Fruit fly (Drosophila melanogaster) whole organism, prepupa: Measurements from ENCODE around the gene COX7AL2.
A peak's percentile ranks its signal among the peaks of the same experiment; 100 is the strongest.

ENCODE experiments used
- CG10631 ChIP-seq: fragments of 200-800 bp; sonication (Bioruptor generic); optimal IDR thresholded peaks from 2 replicates; lab custom pipeline; 2016; ENCODE audit warnings: missing biosample characterization, missing genetic modification characterization
- CG10669 ChIP-seq: fragments of 200-800 bp; sonication (Bioruptor generic); optimal IDR thresholded peaks from 3 replicates; lab custom pipeline; 2018; ENCODE audit warnings: missing biosample characterization, mild to moderate bottlenecking, missing genetic modification characterization, moderate library complexity
- CG11762 ChIP-seq: fragments of 200-800 bp; sonication (Bioruptor generic); optimal IDR thresholded peaks from 3 replicates; lab custom pipeline; 2016; ENCODE audit warnings: missing biosample characterization, missing genetic modification characterization; ENCODE audit not compliant: insufficient read depth
- CG11902 ChIP-seq: fragments of 200-800 bp; sonication (Bioruptor generic); optimal IDR thresholded peaks from 3 replicates; lab custom pipeline; 2016; ENCODE audit warnings: missing biosample characterization, missing genetic modification characterization
- CG15336 ChIP-seq: fragments of 200-800 bp; sonication (Bioruptor generic); IDR thresholded peaks from 2 replicates; pipeline ENCODE4 v1.3.6; 2022; ENCODE audit warnings: missing biosample characterization, missing genetic modification characterization
- CG31627 ChIP-seq: fragments of 200-800 bp; sonication (Bioruptor generic); optimal IDR thresholded peaks from 3 replicates; lab custom pipeline; 2016; ENCODE audit warnings: missing biosample characterization, missing genetic modification characterization
- CG32006 ChIP-seq: fragments of 200-800 bp; sonication (Bioruptor generic); optimal IDR thresholded peaks from 3 replicates; lab custom pipeline; 2017; ENCODE audit warnings: missing biosample characterization, mild to moderate bottlenecking, missing genetic modification characterization
- CG34406 ChIP-seq: fragments of 200-800 bp; sonication (Bioruptor generic); optimal IDR thresholded peaks from 3 replicates; lab custom pipeline; 2016; ENCODE audit warnings: missing biosample characterization, missing genetic modification characterization
- CG3919 ChIP-seq: fragments of 200-800 bp; sonication (Bioruptor generic); optimal IDR thresholded peaks from 3 replicates; lab custom pipeline; 2016; ENCODE audit warnings: missing biosample characterization, missing genetic modification characterization
- CG4318 ChIP-seq: fragments of 200-800 bp; sonication (Bioruptor generic); optimal IDR thresholded peaks from 3 replicates; lab custom pipeline; 2017; ENCODE audit warnings: missing biosample characterization, mild to moderate bottlenecking, missing genetic modification characterization
- CG6163 ChIP-seq: fragments of 200-800 bp; sonication (Bioruptor generic); IDR thresholded peaks from 3 replicates; pipeline ENCODE4 v1.3.6; 2022; ENCODE audit warnings: missing biosample characterization, missing genetic modification characterization
- CG6276 ChIP-seq: fragments of 200-800 bp; sonication (Bioruptor generic); optimal IDR thresholded peaks from 2 replicates; lab custom pipeline; 2017; ENCODE audit warnings: missing biosample characterization, mild to moderate bottlenecking, missing genetic modification characterization
- CG6792 ChIP-seq: fragments of 200-800 bp; sonication (Bioruptor generic); optimal IDR thresholded peaks from 3 replicates; lab custom pipeline; 2016; ENCODE audit warnings: missing biosample characterization, missing genetic modification characterization
- CG6808 ChIP-seq: fragments of 200-800 bp; sonication (Bioruptor generic); optimal IDR thresholded peaks from 3 replicates; lab custom pipeline; 2017; ENCODE audit warnings: missing biosample characterization, missing genetic modification characterization, mild to moderate bottlenecking, moderate library complexity, missing genetic modification reagents
- CG6854 ChIP-seq: fragments of 200-800 bp; sonication (Bioruptor generic); optimal IDR thresholded peaks from 2 replicates; lab custom pipeline; 2017; ENCODE audit warnings: missing biosample characterization, mild to moderate bottlenecking, missing genetic modification characterization
- CG7368 ChIP-seq: fragments of 200-800 bp; sonication (Bioruptor generic); optimal IDR thresholded peaks from 3 replicates; lab custom pipeline; 2016; ENCODE audit warnings: missing biosample characterization, missing genetic modification characterization
- CG8119 ChIP-seq: fragments of 200-800 bp; sonication (Bioruptor generic); IDR thresholded peaks from 3 replicates; pipeline ENCODE4 v1.3.6; 2022; ENCODE audit warnings: missing biosample characterization, missing genetic modification characterization
- CG8632 ChIP-seq: fragments of 200-800 bp; sonication (Bioruptor generic); optimal IDR thresholded peaks from 3 replicates; lab custom pipeline; 2016; ENCODE audit warnings: missing biosample characterization, missing genetic modification characterization
- CG9139 ChIP-seq: fragments of 200-800 bp; sonication (Bioruptor generic); optimal IDR thresholded peaks from 3 replicates; lab custom pipeline; 2017; ENCODE audit warnings: missing biosample characterization, mild to moderate bottlenecking, missing genetic modification characterization
- Eip75B ChIP-seq: fragments of 200-800 bp; sonication (Bioruptor generic); optimal IDR thresholded peaks from 3 replicates; lab custom pipeline; 2016; ENCODE audit warnings: missing biosample characterization, missing genetic modification characterization
- Eip93F ChIP-seq: fragments of 200-800 bp; sonication (Bioruptor generic); optimal IDR thresholded peaks from 2 replicates; lab custom pipeline; 2016; ENCODE audit warnings: missing biosample characterization, mild to moderate bottlenecking, missing genetic modification characterization
- Ets21C ChIP-seq: fragments of 200-800 bp; sonication (Bioruptor generic); optimal IDR thresholded peaks from 3 replicates; lab custom pipeline; 2016; ENCODE audit warnings: missing biosample characterization, missing genetic modification characterization
- Ets96B ChIP-seq: fragments of 200-800 bp; optimal IDR thresholded peaks from 2 replicates; lab custom pipeline; 2019; ENCODE audit warnings: missing biosample characterization, mild to moderate bottlenecking, missing genetic modification characterization, moderate library complexity
- Gug ChIP-seq: fragments of 200-800 bp; sonication (Bioruptor generic); IDR thresholded peaks from 2 replicates; pipeline ENCODE4 v1.3.6; 2022; ENCODE audit warnings: missing biosample characterization, missing genetic modification characterization
- Hr38 ChIP-seq: sonication (Bioruptor generic); optimal IDR thresholded peaks from 2 replicates; lab custom pipeline; 2016; ENCODE audit warnings: missing biosample characterization, missing genetic modification characterization
- Hr39 ChIP-seq: fragments of 200-800 bp; sonication (Bioruptor generic); optimal IDR thresholded peaks from 2 replicates; lab custom pipeline; 2016; ENCODE audit warnings: missing biosample characterization, missing genetic modification characterization
- Hr4 ChIP-seq: fragments of 200-800 bp; sonication (Bioruptor generic); optimal IDR thresholded peaks from 3 replicates; lab custom pipeline; 2016; ENCODE audit warnings: missing biosample characterization, missing genetic modification characterization
- Met ChIP-seq: fragments of 200-800 bp; sonication (Bioruptor generic); optimal IDR thresholded peaks from 3 replicates; lab custom pipeline; 2016; ENCODE audit warnings: missing biosample characterization, missing genetic modification characterization
- OdsH ChIP-seq: fragments of 200-800 bp; sonication (Bioruptor generic); optimal IDR thresholded peaks from 3 replicates; lab custom pipeline; 2016; ENCODE audit warnings: missing biosample characterization, missing genetic modification characterization
- Smox ChIP-seq: fragments of 200-800 bp; sonication (Bioruptor generic); optimal IDR thresholded peaks from 3 replicates; lab custom pipeline; 2016; ENCODE audit warnings: missing biosample characterization, missing genetic modification characterization
- Sox102F ChIP-seq: fragments of 200-800 bp; sonication (Bioruptor generic); optimal IDR thresholded peaks from 2 replicates; lab custom pipeline; 2016; ENCODE audit warnings: missing biosample characterization, mild to moderate bottlenecking, missing genetic modification characterization
- Sox14 ChIP-seq: fragments of 200-800 bp; sonication (Bioruptor generic); optimal IDR thresholded peaks from 3 replicates; lab custom pipeline; 2016; ENCODE audit warnings: missing biosample characterization, missing genetic modification characterization
- achi ChIP-seq: fragments of 200-800 bp; sonication (Bioruptor generic); optimal IDR thresholded peaks from 3 replicates; lab custom pipeline; 2016; ENCODE audit warnings: missing biosample characterization, missing genetic modification characterization
- acj6 ChIP-seq: fragments of 200-800 bp; sonication (Bioruptor generic); optimal IDR thresholded peaks from 3 replicates; lab custom pipeline; 2016; ENCODE audit warnings: missing biosample characterization, missing genetic modification characterization
- cyc ChIP-seq: fragments of 200-800 bp; sonication (Bioruptor generic); optimal IDR thresholded peaks from 3 replicates; lab custom pipeline; 2016; ENCODE audit warnings: missing biosample characterization, missing genetic modification characterization
- dsx ChIP-seq: fragments of 200-800 bp; optimal IDR thresholded peaks from 3 replicates; lab custom pipeline; 2019; ENCODE audit warnings: missing biosample characterization, mild to moderate bottlenecking, missing genetic modification characterization, moderate library complexity; ENCODE audit not compliant: poor library complexity, severe bottlenecking
- eg ChIP-seq: fragments of 200-800 bp; sonication (Bioruptor generic); IDR thresholded peaks from 3 replicates; pipeline ENCODE4 v1.3.6; 2022; ENCODE audit warnings: missing biosample characterization, missing genetic modification characterization
- fd85E ChIP-seq: fragments of 200-800 bp; sonication (Bioruptor generic); optimal IDR thresholded peaks from 3 replicates; lab custom pipeline; 2016; ENCODE audit warnings: missing biosample characterization, missing genetic modification characterization
- lz ChIP-seq: fragments of 200-800 bp; sonication (Bioruptor generic); optimal IDR thresholded peaks from 3 replicates; lab custom pipeline; 2016; ENCODE audit warnings: missing biosample characterization, missing genetic modification characterization
- pdm3 ChIP-seq: fragments of 200-800 bp; sonication (Bioruptor generic); optimal IDR thresholded peaks from 3 replicates; lab custom pipeline; 2016; ENCODE audit warnings: missing biosample characterization, missing genetic modification characterization
- salr ChIP-seq, 2 experiments: fragments of 200-800 bp; sonication (Bioruptor generic); optimal IDR thresholded peaks; 3 replicates each; lab custom pipeline; 2016 to 2018; ENCODE audit warnings: missing biosample characterization in 2 of 2, missing genetic modification characterization in 2 of 2, mild to moderate bottlenecking in 1 of 2
- spab ChIP-seq: fragments of 200-800 bp; sonication (Bioruptor generic); optimal IDR thresholded peaks from 2 replicates; lab custom pipeline; 2017; ENCODE audit warnings: missing biosample characterization, mild to moderate bottlenecking, missing genetic modification characterization, missing genetic modification reagents
- ss ChIP-seq, 2 experiments: fragments of 200-800 bp; sonication (Bioruptor generic); optimal IDR thresholded peaks; 2 replicates in 1 of 2; 3 replicates in 1 of 2; lab custom pipeline; 2017 to 2018; ENCODE audit warnings: mild to moderate bottlenecking in 2 of 2, missing biosample characterization in 2 of 2, missing genetic modification characterization in 2 of 2, moderate library complexity in 1 of 2
- svp ChIP-seq: fragments of 200-800 bp; sonication (Bioruptor generic); peaks from one replicate; lab custom pipeline; 2016; ENCODE audit warnings: missing biosample characterization, missing genetic modification characterization
- vri ChIP-seq: fragments of 200-800 bp; sonication (Bioruptor generic); optimal IDR thresholded peaks from 3 replicates; lab custom pipeline; 2016; ENCODE audit warnings: missing biosample characterization, mild to moderate bottlenecking, missing genetic modification characterization

Gene COX7AL2

DNA sequence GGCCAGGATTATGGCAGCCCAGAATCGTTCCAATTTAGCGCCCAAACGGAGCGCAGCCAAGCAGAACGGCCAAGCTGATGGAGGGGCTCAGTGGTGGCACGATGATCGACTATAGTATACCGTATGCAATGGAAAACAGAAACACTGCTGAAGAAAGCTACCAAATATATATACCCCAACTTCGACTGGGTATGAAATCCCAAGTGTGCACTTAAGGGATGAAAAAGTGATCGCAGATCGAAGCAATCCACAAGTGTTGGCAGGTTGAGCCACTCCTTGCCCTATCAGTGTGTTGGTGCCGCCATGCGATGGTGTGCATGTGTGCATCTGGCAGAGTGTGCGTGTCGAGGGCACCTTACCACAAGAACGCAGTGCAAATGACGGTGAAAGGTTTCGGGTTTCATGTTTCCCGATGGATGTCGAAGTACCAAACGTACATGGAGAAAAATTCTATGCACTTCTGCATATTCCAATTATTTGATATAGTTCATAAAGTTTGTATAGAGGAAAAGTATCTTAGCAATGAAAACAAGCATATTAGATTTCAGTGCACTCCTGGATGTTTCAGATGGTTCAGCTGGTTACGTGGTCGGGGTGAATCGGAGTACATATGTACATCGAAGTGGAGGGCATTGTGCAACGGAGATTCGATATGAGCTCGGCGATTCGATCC, 15.6 kb downstream of the COX7AL2 start (continued):
- no peak for TF ChIP-seq CG11902 (GFP tag; lab: Kevin White, UChicago)
- peak; percentile 9 for TF ChIP-seq Eip75B
- TF ChIP-seq Gug (GFP tag; lab: Robert Waterston, UW) = no peak
- TF ChIP-seq cyc (GFP tag; lab: Kevin White, UChicago) = no peak
- no peak for TF ChIP-seq CG32006 (GFP tag; lab: Kevin White, UChicago)
- TF ChIP-seq salr (GFP tag; optimal IDR thresholded peaks at IDR 0.05; lab: Kevin White, UChicago) = no peak
- TF ChIP-seq Hr4 (GFP tag; lab: Kevin White, UChicago) = no peak
- TF ChIP-seq spab (GFP tag; lab: Kevin White, UChicago) = no peak
- no peak for TF ChIP-seq CG11762

dm6 chr2L:2180665-2181064, 17.0 kb downstream of the COX7AL2 start:
- TF ChIP-seq OdsH (GFP tag; lab: Kevin White, UChicago) (no peak), CG6276 (GFP tag; lab: Kevin White, UChicago) (no peak), Sox14 (GFP tag; lab: Kevin White, UChicago) (no peak), Ets21C (no peak), svp (GFP tag; lab: Kevin White, UChicago) (no peak), CG6808 (GFP tag; lab: Kevin White, UChicago) (no peak), Hr39 (GFP tag; lab: Kevin White, UChicago) (no peak), cyc (GFP tag; lab: Kevin White, UChicago) (no peak), CG7368 (GFP tag; lab: Kevin White, UChicago) (no peak), pdm3 (no peak), ss (GFP tag; optimal IDR thresholded peaks at IDR 0.05; lab: Kevin White, UChicago) (no peak), Smox (GFP tag; lab: Kevin White, UChicago) (no peak), CG8119 (GFP tag; lab: Robert Waterston, UW) (no peak)

DNA sequence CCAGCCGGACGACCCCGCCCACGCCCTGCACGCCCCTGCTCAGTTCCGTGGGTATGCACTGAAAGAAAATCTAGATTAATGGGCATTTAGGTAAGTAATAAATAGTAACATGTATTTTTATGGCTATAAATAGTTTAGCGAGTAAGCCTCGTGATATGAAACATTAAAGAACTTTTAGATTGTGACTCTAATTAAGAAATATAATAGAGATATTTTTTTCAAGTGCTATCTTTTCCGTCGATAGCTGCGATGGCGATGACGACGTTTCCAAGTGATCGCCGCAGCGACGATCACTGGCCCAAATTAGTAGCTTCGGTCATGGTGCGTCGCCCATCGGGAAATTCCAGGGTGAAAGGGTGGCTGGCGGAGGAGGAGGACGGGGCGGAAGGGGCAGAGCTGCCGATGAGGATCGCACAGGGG, 17.6 kb downstream of the COX7AL2 start:
- TF ChIP-seq dsx (GFP tag; lab: Kevin White, UChicago) (peak; percentile 84), CG11902 (GFP tag; lab: Kevin White, UChicago) (peak; percentile 73), CG6163 (GFP tag; lab: Robert Waterston, UW) (peak; percentile 94), CG34406 (GFP tag; lab: Kevin White, UChicago) (peak; percentile 87), salr (GFP tag; optimal IDR thresholded peaks at IDR 0.05; lab: Kevin White, UChicago) (peak; percentile 66 to 77), eg (GFP tag; lab: Robert Waterston, UW) (peak; percentile 92), Ets96B (tag; lab: Kevin White, UChicago) (peak; percentile 89), fd85E (GFP tag; lab: Kevin White, UChicago) (peak; percentile 35), CG6792 (peak; percentile 86), CG6854 (GFP tag; lab: Kevin White, UChicago) (peak; percentile 68), CG6276 (GFP tag; lab: Kevin White, UChicago) (peak; percentile 84), Hr4 (GFP tag; lab: Kevin White, UChicago) (peak; percentile 82), CG7368 (GFP tag; lab: Kevin White, UChicago) (peak; percentile 77), achi (GFP tag; lab: Kevin White, UChicago) (peak; percentile 89), CG4318 (GFP tag; lab: Kevin White, UChicago) (peak; percentile 78), Sox102F (GFP tag; lab: Kevin White, UChicago) (peak; percentile 80), Sox14 (GFP tag; lab: Kevin White, UChicago) (peak; percentile 82), CG15336 (GFP tag; lab: Robert Waterston, UW) (peak; percentile 92), ss (GFP tag; optimal IDR thresholded peaks at IDR 0.05; lab: Kevin White, UChicago) (peak; percentile 72 to 83), Met (peak; percentile 76), CG6808 (GFP tag; lab: Kevin White, UChicago) (peak; percentile 85), CG8119 (GFP tag; lab: Robert Waterston, UW) (peak; percentile 91), lz (GFP tag; lab: Kevin White, UChicago) (peak; percentile 81), CG11762 (peak; percentile 71), CG8632 (peak; percentile 84), CG10631 (peak; percentile 83), CG31627 (GFP tag; lab: Kevin White, UChicago) (peak; percentile 67), acj6 (GFP tag; lab: Kevin White, UChicago) (peak; percentile 84), Hr38 (GFP tag; lab: Kevin White, UChicago) (no peak), CG3919 (GFP tag; lab: Kevin White, UChicago) (peak; percentile 88), CG9139 (peak; percentile 71), Gug (GFP tag; lab: Robert Waterston, UW) (peak; percentile 78), CG10669 (GFP tag; lab: Kevin White, UChicago) (peak; percentile 83), Eip93F (GFP tag; lab: Kevin White, UChicago) (no peak), vri (peak; percentile 55), Eip75B (peak; percentile 87)
